Fruit fly (Drosophila melanogaster): ENCODE measurements around the gene ea.

DNA sequence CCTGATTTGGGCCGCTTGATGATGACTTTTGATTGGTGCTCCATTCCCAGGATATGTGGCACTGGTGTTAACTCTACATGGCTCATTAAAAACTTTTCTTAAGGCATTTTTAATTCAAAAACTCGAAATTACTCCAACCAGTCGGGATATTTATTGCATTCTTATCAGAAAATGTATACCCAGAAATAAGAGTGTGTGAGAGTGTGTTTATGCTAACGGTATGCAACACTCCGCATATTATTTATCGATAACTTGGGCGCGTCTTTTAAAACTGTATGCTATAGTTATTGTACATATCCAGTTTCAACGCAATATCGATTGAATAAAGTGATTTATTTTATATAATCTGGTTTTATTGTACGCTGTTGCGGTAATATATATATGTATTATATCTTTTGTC is 38.9 kb downstream of the ea start, which contains the start of gene CG34404:
- TF ChIP-seq Mnt (GFP tag; optimal IDR thresholded peaks at IDR 0.05) (peak; percentile 10), CG7101 (tag; optimal IDR thresholded peaks at IDR 0.05) (peak; percentile 34), Clk (GFP tag; optimal IDR thresholded peaks at IDR 0.05) (no peak), bab1 (GFP tag; optimal IDR thresholded peaks at IDR 0.05) (no peak), toe (GFP tag; optimal IDR thresholded peaks at IDR 0.05) (no peak), pad (GFP tag; optimal IDR thresholded peaks at IDR 0.05) (no peak), CG1620 (GFP tag; optimal IDR thresholded peaks at IDR 0.05) (peak; percentile 24), ovo (GFP tag; optimal IDR thresholded peaks at IDR 0.05) (no peak), Crg-1 (GFP tag; optimal IDR thresholded peaks at IDR 0.05) (peak; percentile 19), CG11617 (GFP tag; optimal IDR thresholded peaks at IDR 0.05) (no peak), CG14711 (tag; optimal IDR thresholded peaks at IDR 0.05) (no peak), CG33017 (tag; optimal IDR thresholded peaks at IDR 0.05) (no peak), CG5204 (GFP tag; optimal IDR thresholded peaks at IDR 0.05) (no peak)
